Worm (Caenorhabditis elegans) whole organism, L3 larva: ENCODE results near the gene C33F10.1.

ENCODE experiments used
- aly-2 ChIP-seq: fragments of 150-350 bp; optimal IDR thresholded peaks from 2 replicates; lab custom pipeline; 2014; ENCODE audit warnings: missing biosample characterization, missing genetic modification characterization
- egl-27 ChIP-seq: sonication (generic microtip); optimal IDR thresholded peaks from 4 replicates; lab custom pipeline; 2017; ENCODE audit warnings: missing biosample characterization, missing genetic modification reagents, missing genetic modification characterization
- mdl-1 ChIP-seq: fragments of 150-350 bp; optimal IDR thresholded peaks from 2 replicates; lab custom pipeline; 2014; ENCODE audit warnings: missing biosample characterization, missing genetic modification characterization
- nhr-11 ChIP-seq: fragments of 150-350 bp; optimal IDR thresholded peaks from 2 replicates; lab custom pipeline; 2014; ENCODE audit warnings: missing biosample characterization, missing genetic modification characterization
- nhr-12 ChIP-seq: fragments of 150-350 bp; optimal IDR thresholded peaks from 2 replicates; lab custom pipeline; 2014; ENCODE audit warnings: missing biosample characterization, missing genetic modification characterization
- nhr-67 ChIP-seq: fragments of 150-350 bp; optimal IDR thresholded peaks from 2 replicates; lab custom pipeline; 2014; ENCODE audit warnings: missing biosample characterization, missing genetic modification characterization

DNA sequence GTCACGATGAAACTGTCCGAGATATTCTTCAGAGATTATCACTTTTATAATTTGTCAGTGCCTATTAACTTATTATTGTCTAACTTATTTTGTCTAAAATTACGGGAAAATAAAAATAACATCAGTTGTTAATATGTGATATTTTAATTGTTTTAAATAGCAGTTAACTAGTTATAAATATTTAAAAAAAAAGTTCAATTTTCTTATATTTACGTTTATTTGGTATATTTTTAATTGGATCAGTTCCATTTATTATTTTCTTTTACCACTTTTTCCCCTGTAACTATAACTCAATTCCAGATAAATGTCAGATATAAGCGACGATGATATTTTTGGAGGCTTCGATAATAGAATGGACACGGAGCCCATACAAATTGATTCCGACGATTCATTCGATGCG lies 39.4 kb upstream of the C33F10.1 start, which contains the start of gene C33F10.4:
- TF ChIP-seq nhr-11 (tag; lab: Kevin White, UChicago) (no peak), nhr-67 (tag; lab: Kevin White, UChicago) (no peak), egl-27 (tag; lab: Kevin White, UChicago) (no peak), aly-2 (no peak), nhr-12 (tag; lab: Kevin White, UChicago) (no peak), mdl-1 (tag; lab: Kevin White, UChicago) (no peak)
